Fruit fly (Drosophila melanogaster): Measurements from ENCODE around the gene dnk.

The dnk gene

dm6 chr3R:18991721-18992120 is 10.9 kb downstream of the dnk start (continued):
- TF ChIP-seq Max (GFP tag; optimal IDR thresholded peaks at IDR 0.05) (no peak), grn (GFP tag; optimal IDR thresholded peaks at IDR 0.05) (peak; percentile 58), ash1 (GFP tag; optimal IDR thresholded peaks at IDR 0.05) (no peak), chif (GFP tag; optimal IDR thresholded peaks at IDR 0.05) (no peak), nmo (GFP tag; optimal IDR thresholded peaks at IDR 0.05) (no peak), HmgZ (tag; optimal IDR thresholded peaks at IDR 0.05) (no peak), caup (GFP tag; optimal IDR thresholded peaks at IDR 0.05; ENCODE audit: severe bottlenecking) (peak; percentile 2), CG15696 (tag; optimal IDR thresholded peaks at IDR 0.05) (no peak), CG10462 (GFP tag; optimal IDR thresholded peaks at IDR 0.05) (no peak), inv (GFP tag; IDR thresholded peaks at IDR 0.05; ENCODE audit: partially characterized antibody) (no peak), twi (tag; optimal IDR thresholded peaks at IDR 0.05) (no peak), CG9797 (GFP tag; optimal IDR thresholded peaks at IDR 0.05) (no peak), Pdp1 (GFP tag; optimal IDR thresholded peaks at IDR 0.05) (peak in 1 of 2 experiments; percentile 86), az2 (GFP tag; optimal IDR thresholded peaks at IDR 0.05) (no peak), CG32772 (GFP tag; IDR thresholded peaks at IDR 0.05) (no peak), wdn (GFP tag; IDR thresholded peaks at IDR 0.05) (no peak), CG12769 (tag; optimal IDR thresholded peaks at IDR 0.05) (peak; percentile 3), CG31365 (tag; optimal IDR thresholded peaks at IDR 0.05) (no peak), exex (tag; optimal IDR thresholded peaks at IDR 0.05) (peak; percentile 44), so (GFP tag; IDR thresholded peaks at IDR 0.05) (peak; percentile 51; the same call in 1 of the 3 replicates), CG12744 (GFP tag; optimal IDR thresholded peaks at IDR 0.05) (no peak), CrebB (tag; optimal IDR thresholded peaks at IDR 0.05) (no peak), Poxn (GFP tag; IDR thresholded peaks at IDR 0.05) (no peak), pho (GFP tag; optimal IDR thresholded peaks at IDR 0.05) (no peak), sug (tag; optimal IDR thresholded peaks at IDR 0.05) (peak; percentile 66), Dip3 (GFP tag; optimal IDR thresholded peaks at IDR 0.05) (no peak), Atf6 (GFP tag; IDR thresholded peaks at IDR 0.05) (no peak), CG17568 (GFP tag; optimal IDR thresholded peaks at IDR 0.05) (no peak), Dip2 (GFP tag; IDR thresholded peaks at IDR 0.05) (no peak), CG17361 (GFP tag; IDR thresholded peaks at IDR 0.05) (no peak), CG8478 (optimal IDR thresholded peaks at IDR 0.05) (no peak), CG18011 (GFP tag; optimal IDR thresholded peaks at IDR 0.05) (no peak), CG18619 (GFP tag; optimal IDR thresholded peaks at IDR 0.05) (no peak), stc (GFP tag; IDR thresholded peaks at IDR 0.05) (no peak), cad (GFP tag; optimal IDR thresholded peaks at IDR 0.05) (no peak), CG2202 (tag; optimal IDR thresholded peaks at IDR 0.05) (no peak), CG1647 (GFP tag; optimal IDR thresholded peaks at IDR 0.05) (no peak), onecut (GFP tag; IDR thresholded peaks at IDR 0.05) (no peak), slp2 (GFP tag; optimal IDR thresholded peaks at IDR 0.05) (no peak), row (GFP tag; IDR thresholded peaks at IDR 0.05) (no peak), CG10274 (GFP tag; optimal IDR thresholded peaks at IDR 0.05) (no peak), mirr (GFP tag; optimal IDR thresholded peaks at IDR 0.05) (peak; percentile 89)

DNA sequence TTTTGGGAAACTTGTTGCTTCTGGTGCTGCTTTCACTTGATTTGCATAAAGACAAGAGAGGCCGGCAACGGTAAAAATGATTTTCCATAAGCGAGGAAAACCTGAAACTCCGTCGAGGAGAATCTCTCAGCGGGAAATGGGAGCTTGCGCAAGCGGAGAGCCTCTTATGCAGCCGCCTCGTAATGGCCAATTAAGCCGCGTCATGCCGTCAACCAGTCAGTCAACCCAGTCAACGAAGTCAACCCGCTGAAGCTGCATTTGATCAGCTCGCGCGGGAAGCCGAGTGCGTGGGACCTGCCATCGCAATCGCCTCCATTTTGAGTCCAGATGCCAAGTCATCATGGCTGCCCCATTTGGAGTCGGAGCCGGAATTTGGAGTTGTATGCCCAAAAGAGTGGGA is 12.4 kb downstream of the dnk start:
- TF ChIP-seq Dbx (GFP tag; IDR thresholded peaks at IDR 0.05) = no peak
- TF ChIP-seq CG9932 (GFP tag; IDR thresholded peaks at IDR 0.05) = no peak
- TF ChIP-seq rib (GFP tag; IDR thresholded peaks at IDR 0.05) = no peak
- TF ChIP-seq HLHmδ (GFP tag; optimal IDR thresholded peaks at IDR 0.05) = no peak
- no peak for TF ChIP-seq hbn (GFP tag; IDR thresholded peaks at IDR 0.05; ENCODE audit: partially characterized antibody)
- TF ChIP-seq CG8281 (tag; optimal IDR thresholded peaks at IDR 0.05) = peak; percentile 81
- peak in 1 of 2 experiments; percentile 51 for TF ChIP-seq Pdp1 (GFP tag; optimal IDR thresholded peaks at IDR 0.05)
- peak; percentile 65; the same call in 2 of the 3 replicates for TF ChIP-seq sr (GFP tag; IDR thresholded peaks at IDR 0.05)
- TF ChIP-seq Blimp-1 (GFP tag; optimal IDR thresholded peaks at IDR 0.05) = peak; percentile 53
- no peak for TF ChIP-seq Dip3 (GFP tag; optimal IDR thresholded peaks at IDR 0.05)
- TF ChIP-seq Opbp (GFP tag; IDR thresholded peaks at IDR 0.05; ENCODE audit: partially characterized antibody) = 0 out of 3 replicates have a peak, but pooled peaks have one; percentile 14
- no peak for TF ChIP-seq Sox102F (GFP tag; optimal IDR thresholded peaks at IDR 0.05)
- TF ChIP-seq zf30C (GFP tag; optimal IDR thresholded peaks at IDR 0.05) = no peak
- TF ChIP-seq CG14667 (GFP tag; IDR thresholded peaks at IDR 0.05) = no peak

All from whole organism, embryonic.